Worm (Caenorhabditis elegans): Measurements from ENCODE around the gene srz-102.

DNA sequence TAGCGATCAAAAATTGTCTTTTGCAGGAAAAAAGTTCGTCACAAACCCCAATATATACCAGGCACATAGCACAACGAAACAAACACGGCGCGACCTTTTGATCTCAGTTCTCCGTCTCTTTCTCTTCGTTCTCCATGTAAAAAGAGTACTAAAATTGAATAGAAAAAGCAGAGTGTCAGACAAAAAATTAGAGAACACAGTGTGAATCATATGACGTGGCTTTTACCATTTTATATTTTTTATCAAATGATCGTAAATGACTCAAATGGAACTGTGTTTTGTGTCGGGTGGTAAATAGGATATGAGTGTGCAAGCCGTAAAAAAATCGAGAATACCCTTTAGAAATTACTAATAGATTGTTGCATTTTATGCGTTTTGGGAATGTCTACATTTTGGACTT is 38.6 kb downstream of the srz-102 start:
- TF ChIP-seq lin-13 (GFP tag; optimal IDR thresholded peaks at IDR 0.05) (no peak), unc-39 (tag; optimal IDR thresholded peaks at IDR 0.05) (no peak), ztf-11 (tag; optimal IDR thresholded peaks at IDR 0.05) (no peak), ceh-82 (tag; optimal IDR thresholded peaks at IDR 0.05) (no peak)

Data from whole organism, L2 larva.